Worm (Caenorhabditis elegans): ENCODE measurements around the gene twk-21.

DNA sequence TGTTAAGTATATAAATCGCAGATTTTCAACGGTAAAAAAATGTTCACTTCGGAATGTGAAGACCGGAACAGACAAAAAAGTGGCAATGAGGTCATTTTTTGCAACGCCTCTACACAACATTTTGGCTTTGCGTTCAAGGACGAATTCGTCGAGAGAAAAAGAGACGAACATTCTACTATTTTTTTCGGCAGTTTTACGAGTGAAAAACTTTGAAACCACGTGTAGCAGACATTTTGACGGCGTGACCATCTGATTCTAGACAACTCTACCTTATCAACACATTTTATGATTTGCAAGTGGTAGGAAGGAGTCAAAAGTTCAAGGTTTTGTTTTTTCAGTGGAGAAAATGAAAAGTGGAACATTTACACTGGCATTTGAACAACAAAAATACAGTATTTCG, 9.2 kb upstream of the twk-21 start:
- TF ChIP-seq ztf-29 (GFP tag; IDR thresholded peaks at IDR 0.05) (no peak), ztf-23 (GFP tag; IDR thresholded peaks at IDR 0.05) (no peak), klf-2 (GFP tag; conservative IDR thresholded peaks at IDR 0.05) (no peak), cog-1 (tag; optimal IDR thresholded peaks at IDR 0.05) (no peak), med-1 (GFP tag; optimal IDR thresholded peaks at IDR 0.05; ENCODE audit: insufficient read depth) (no peak)

Measured in whole organism, midembryonic.